Fruit fly (Drosophila melanogaster) whole organism, embryonic: Measurements from ENCODE around the gene b6.

Source experiments
- CG10565 ChIP-seq: fragments of 200-800 bp; sonication (Bioruptor generic); optimal IDR thresholded peaks from 3 replicates; lab custom pipeline; 2016; ENCODE audit warnings: missing biosample characterization, mild to moderate bottlenecking, missing genetic modification characterization
- CG10979 ChIP-seq: fragments of 200-800 bp; sonication (Bioruptor generic); optimal IDR thresholded peaks from 2 replicates; lab custom pipeline; 2018; ENCODE audit warnings: missing biosample characterization, mild to moderate bottlenecking, missing genetic modification characterization, moderate library complexity
- CG12104 ChIP-seq: fragments of 200-800 bp; sonication (Bioruptor generic); optimal IDR thresholded peaks from 3 replicates; lab custom pipeline; 2016; ENCODE audit warnings: missing biosample characterization, missing genetic modification characterization
- CG13775 ChIP-seq: fragments of 200-800 bp; sonication (Bioruptor generic); optimal IDR thresholded peaks from 3 replicates; lab custom pipeline; 2017; ENCODE audit warnings: missing biosample characterization, mild to moderate bottlenecking, missing genetic modification characterization
- CG14441 ChIP-seq: fragments of 200-800 bp; sonication (Bioruptor generic); IDR thresholded peaks from 2 replicates; pipeline ENCODE4 v1.3.6; 2022; ENCODE audit warnings: missing biosample characterization, missing genetic modification characterization
- CG15073 ChIP-seq: fragments of 200-800 bp; sonication (Bioruptor generic); optimal IDR thresholded peaks from 2 replicates; lab custom pipeline; 2016; ENCODE audit warnings: missing biosample characterization, missing genetic modification characterization
- CG17328 ChIP-seq: fragments of 200-800 bp; sonication (Bioruptor generic); IDR thresholded peaks from 2 replicates; pipeline ENCODE4 v1.3.6; 2022; ENCODE audit warnings: missing biosample characterization, missing genetic modification characterization
- CG17829 ChIP-seq: fragments of 200-800 bp; optimal IDR thresholded peaks from 2 replicates; lab custom pipeline; 2019; ENCODE audit warnings: missing biosample characterization, mild to moderate bottlenecking, missing genetic modification characterization, moderate library complexity
- CG18599 ChIP-seq: fragments of 200-800 bp; sonication (Bioruptor generic); optimal IDR thresholded peaks from 3 replicates; lab custom pipeline; 2017; ENCODE audit warnings: missing biosample characterization, missing genetic modification characterization, mild to moderate bottlenecking, moderate library complexity, missing genetic modification reagents
- CG2129 ChIP-seq: fragments of 200-800 bp; sonication (Bioruptor generic); IDR thresholded peaks from 2 replicates; pipeline ENCODE4 v1.3.6; 2022; ENCODE audit warnings: missing biosample characterization, missing genetic modification characterization; ENCODE audit not compliant: partially characterized antibody
- CG2202 ChIP-seq: fragments of 200-800 bp; sonication (Bioruptor generic); optimal IDR thresholded peaks from 2 replicates; lab custom pipeline; 2018; ENCODE audit warnings: missing biosample characterization, mild to moderate bottlenecking, missing genetic modification characterization
- CG2678 ChIP-seq: fragments of 200-800 bp; sonication (Bioruptor generic); optimal IDR thresholded peaks from 3 replicates; lab custom pipeline; 2019; ENCODE audit warnings: missing biosample characterization, mild to moderate bottlenecking, missing genetic modification characterization, moderate library complexity
- CG34376 ChIP-seq: fragments of 200-800 bp; sonication (Bioruptor generic); optimal IDR thresholded peaks from 2 replicates; lab custom pipeline; 2018; ENCODE audit warnings: missing biosample characterization, mild to moderate bottlenecking, missing genetic modification characterization
- CG4328 ChIP-seq: fragments of 200-800 bp; sonication (Bioruptor generic); optimal IDR thresholded peaks from 3 replicates; lab custom pipeline; 2017; ENCODE audit warnings: missing biosample characterization, missing genetic modification reagents, missing genetic modification characterization
- CG6791 ChIP-seq: fragments of 200-800 bp; sonication (Bioruptor generic); IDR thresholded peaks from 3 replicates; pipeline ENCODE4 v1.3.6; 2022; ENCODE audit warnings: missing biosample characterization, missing genetic modification characterization; ENCODE audit not compliant: partially characterized antibody
- CG8388 ChIP-seq: fragments of 200-800 bp; sonication (Bioruptor generic); optimal IDR thresholded peaks from 2 replicates; lab custom pipeline; 2019; ENCODE audit warnings: missing biosample characterization, mild to moderate bottlenecking, missing genetic modification characterization, moderate library complexity
- CG9932 ChIP-seq: fragments of 200-800 bp; sonication (Bioruptor generic); IDR thresholded peaks from 2 replicates; pipeline ENCODE4 v1.3.6; 2022; ENCODE audit warnings: missing biosample characterization, missing genetic modification characterization
- CTCF ChIP-seq: fragments of 200-800 bp; sonication (Bioruptor generic); optimal IDR thresholded peaks from 2 replicates; lab custom pipeline; 2017; ENCODE audit warnings: missing biosample characterization, mild to moderate bottlenecking, missing genetic modification characterization, moderate library complexity
- D19B ChIP-seq: fragments of 200-800 bp; sonication (Bioruptor generic); optimal IDR thresholded peaks from 2 replicates; lab custom pipeline; 2017; ENCODE audit warnings: missing biosample characterization, mild to moderate bottlenecking, missing genetic modification characterization
- Dref ChIP-seq: fragments of 200-800 bp; sonication (Bioruptor generic); IDR thresholded peaks from 2 replicates; pipeline ENCODE4 v1.3.6; 2022; ENCODE audit warnings: missing biosample characterization, missing genetic modification characterization
- Ets65A ChIP-seq: fragments of 200-800 bp; sonication (Bioruptor generic); peaks from one replicate; lab custom pipeline; 2016; ENCODE audit warnings: missing biosample characterization, missing genetic modification characterization
- H2.0 ChIP-seq: fragments of 200-800 bp; sonication (Bioruptor generic); IDR thresholded peaks from 2 replicates; pipeline ENCODE4 v1.3.6; 2022; ENCODE audit warnings: missing biosample characterization, missing genetic modification characterization
- Hand ChIP-seq: fragments of 200-800 bp; sonication (Bioruptor generic); optimal IDR thresholded peaks from 2 replicates; lab custom pipeline; 2017; ENCODE audit warnings: mild to moderate bottlenecking, missing biosample characterization, missing genetic modification reagents, missing genetic modification characterization
- Mrtf ChIP-seq: fragments of 200-800 bp; sonication (Bioruptor generic); IDR thresholded peaks from 3 replicates; pipeline ENCODE4 v1.3.6; 2022; ENCODE audit warnings: missing biosample characterization, missing genetic modification characterization
- NK7.1 ChIP-seq: fragments of 200-800 bp; sonication (Bioruptor generic); optimal IDR thresholded peaks from 3 replicates; lab custom pipeline; 2016; ENCODE audit warnings: missing biosample characterization, missing genetic modification characterization
- Optix ChIP-seq: fragments of 200-800 bp; sonication (Bioruptor generic); IDR thresholded peaks from 3 replicates; pipeline ENCODE4 v1.3.6; 2022; ENCODE audit warnings: missing biosample characterization, missing genetic modification characterization
- PHDP ChIP-seq: fragments of 200-800 bp; sonication (Bioruptor generic); optimal IDR thresholded peaks from 3 replicates; lab custom pipeline; 2018; ENCODE audit warnings: missing biosample characterization, mild to moderate bottlenecking, missing genetic modification characterization, moderate library complexity
- Ptx1 ChIP-seq: fragments of 200-800 bp; sonication (Bioruptor generic); IDR thresholded peaks from 2 replicates; pipeline ENCODE4 v1.3.6; 2022; ENCODE audit warnings: missing biosample characterization, missing genetic modification characterization
- Sry-β ChIP-seq: fragments of 200-800 bp; sonication (Bioruptor generic); optimal IDR thresholded peaks from 2 replicates; lab custom pipeline; 2018; ENCODE audit warnings: missing biosample characterization, mild to moderate bottlenecking, missing genetic modification characterization, moderate library complexity
- ac ChIP-seq: fragments of 200-800 bp; sonication (Bioruptor generic); optimal IDR thresholded peaks from 3 replicates; lab custom pipeline; 2017; ENCODE audit warnings: missing biosample characterization, mild to moderate bottlenecking, missing genetic modification characterization
- ato ChIP-seq: fragments of 200-800 bp; sonication (Bioruptor generic); IDR thresholded peaks from 2 replicates; pipeline ENCODE4 v1.3.6; 2022; ENCODE audit warnings: missing biosample characterization, missing genetic modification characterization; ENCODE audit not compliant: partially characterized antibody
- btn ChIP-seq: fragments of 200-800 bp; sonication (Bioruptor generic); optimal IDR thresholded peaks from 2 replicates; lab custom pipeline; 2016; ENCODE audit warnings: missing biosample characterization, missing genetic modification characterization
- cad ChIP-seq: fragments of >200 bp; optimal IDR thresholded peaks from 2 replicates; lab custom pipeline; 2017; ENCODE audit warnings: missing biosample characterization, missing genetic modification characterization
- crp ChIP-seq, 2 experiments: fragments of 200-800 bp; sonication (Bioruptor generic); optimal IDR thresholded peaks; 2 replicates in 1 of 2; 3 replicates in 1 of 2; lab custom pipeline; 2017; ENCODE audit warnings: missing biosample characterization in 2 of 2, missing genetic modification characterization in 2 of 2, mild to moderate bottlenecking in 1 of 2, moderate library complexity in 1 of 2
- dati ChIP-seq: fragments of 200-800 bp; sonication (Bioruptor generic); IDR thresholded peaks from 2 replicates; pipeline ENCODE4 v1.3.6; 2022; ENCODE audit warnings: missing biosample characterization, missing genetic modification characterization
- dimm ChIP-seq: fragments of 200-800 bp; sonication (Bioruptor generic); IDR thresholded peaks from 2 replicates; pipeline ENCODE4 v1.3.6; 2022; ENCODE audit warnings: missing biosample characterization, missing genetic modification characterization
- exex ChIP-seq: fragments of 200-800 bp; sonication (Bioruptor generic); optimal IDR thresholded peaks from 4 replicates; lab custom pipeline; 2018; ENCODE audit warnings: missing biosample characterization, mild to moderate bottlenecking, missing genetic modification characterization, moderate library complexity
- fd102C ChIP-seq: fragments of 200-800 bp; sonication (Bioruptor generic); optimal IDR thresholded peaks from 2 replicates; lab custom pipeline; 2018; ENCODE audit warnings: missing biosample characterization, mild to moderate bottlenecking, missing genetic modification characterization, moderate library complexity
- gfzf ChIP-seq: fragments of 200-800 bp; sonication (Bioruptor generic); optimal IDR thresholded peaks from 2 replicates; lab custom pipeline; 2016; ENCODE audit warnings: missing biosample characterization, mild to moderate bottlenecking, missing genetic modification characterization, moderate library complexity
- hkb ChIP-seq, 2 experiments: fragments of 200-800 bp in 1 of 2; fragments of >200 bp in 1 of 2; sonication (Bioruptor generic) in 1 of 2; IDR thresholded peaks in 1 of 2; optimal IDR thresholded peaks in 1 of 2; 2 replicates each; pipeline versions ENCODE4 v1.3.6 to Lab custom; 2017 to 2022; ENCODE audit warnings: missing biosample characterization in 1 of 2, missing genetic modification characterization in 1 of 2
- hth ChIP-seq: fragments of >200 bp; optimal IDR thresholded peaks from 2 replicates; lab custom pipeline; 2017; ENCODE audit warnings: inconsistent platforms
- lilli ChIP-seq: fragments of 200-800 bp; sonication (Bioruptor generic); optimal IDR thresholded peaks from 3 replicates; lab custom pipeline; 2016; ENCODE audit warnings: missing biosample characterization, missing genetic modification characterization
- mirr ChIP-seq: fragments of 200-800 bp; sonication (Bioruptor generic); optimal IDR thresholded peaks from 3 replicates; lab custom pipeline; 2018; ENCODE audit warnings: missing biosample characterization, mild to moderate bottlenecking, missing genetic modification characterization
- odd ChIP-seq: fragments of 200-800 bp; sonication (Bioruptor generic); optimal IDR thresholded peaks from 2 replicates; lab custom pipeline; 2017; ENCODE audit warnings: missing biosample characterization, mild to moderate bottlenecking, missing genetic modification characterization
- pzg ChIP-seq: fragments of 200-800 bp; sonication (Bioruptor generic); optimal IDR thresholded peaks from 3 replicates; lab custom pipeline; 2018; ENCODE audit warnings: missing biosample characterization, mild to moderate bottlenecking, missing genetic modification characterization, moderate library complexity
- sc ChIP-seq, 3 experiments: fragments of >200 bp in 2 of 3; fragments of 200-800 bp in 1 of 3; sonication (Bioruptor generic) in 1 of 3; optimal IDR thresholded peaks; 2 replicates in 2 of 3; 3 replicates in 1 of 3; lab custom pipeline; 2017; ENCODE audit warnings: mild to moderate bottlenecking in 1 of 3, missing biosample characterization in 1 of 3, missing genetic modification characterization in 1 of 3, missing genetic modification reagents in 1 of 3
- tin ChIP-seq: fragments of 200-800 bp; sonication (Bioruptor generic); optimal IDR thresholded peaks from 3 replicates; lab custom pipeline; 2016; ENCODE audit warnings: missing biosample characterization, missing genetic modification characterization
- tio ChIP-seq: fragments of 200-800 bp; sonication (Bioruptor generic); optimal IDR thresholded peaks from 2 replicates; lab custom pipeline; 2017; ENCODE audit warnings: missing biosample characterization, missing genetic modification characterization, inconsistent platforms
- usp ChIP-seq: fragments of >200 bp; optimal IDR thresholded peaks from 2 replicates; lab custom pipeline; 2017; ENCODE audit warnings: missing biosample characterization, missing genetic modification characterization
- vnd ChIP-seq: fragments of 200-800 bp; sonication (Bioruptor generic); IDR thresholded peaks from 3 replicates; pipeline ENCODE4 v1.3.6; 2022; ENCODE audit warnings: missing biosample characterization, missing genetic modification characterization; ENCODE audit not compliant: partially characterized antibody

Gene b6

dm6 chrX:1669214-1669613 lies 17.2 kb upstream of the b6 start, which contains the start of the genes CG3740 and hfw (continued):
- TF ChIP-seq H2.0 (GFP tag; lab: Robert Waterston, UW) (peak; percentile 67), CG2678 (tag; lab: Kevin White, UChicago) (no peak), ac (GFP tag; lab: Kevin White, UChicago) (no peak), vnd (GFP tag; lab: Robert Waterston, UW) (peak; percentile 91), fd102C (GFP tag; lab: Kevin White, UChicago) (no peak), PHDP (peak; percentile 60), ato (GFP tag; lab: Robert Waterston, UW) (peak; percentile 79), mirr (GFP tag; lab: Kevin White, UChicago) (no peak), CG2129 (GFP tag; lab: Robert Waterston, UW) (peak; percentile 88), Ets65A (GFP tag; lab: Kevin White, UChicago) (peak; percentile 86), dimm (peak; percentile 34; the same call in 1 of the 2 replicates), Mrtf (GFP tag; lab: Robert Waterston, UW) (peak; percentile 51; the same call in 1 of the 3 replicates), Ptx1 (GFP tag; lab: Robert Waterston, UW) (peak; percentile 85), hth (lab: Kevin White, UChicago) (no peak), odd (no peak), tin (GFP tag; lab: Kevin White, UChicago) (peak; percentile 66), cad (no peak), tio (GFP tag; lab: Kevin White, UChicago) (no peak), CG9932 (GFP tag; lab: Robert Waterston, UW) (peak; percentile 89), D19B (GFP tag; lab: Kevin White, UChicago) (peak; percentile 12), Dref (GFP tag; lab: Robert Waterston, UW) (peak; percentile 72), CG10565 (no peak), CG13775 (GFP tag; lab: Kevin White, UChicago) (peak; percentile 79), usp (GFP tag; lab: Kevin White, UChicago) (no peak), CG12104 (GFP tag; lab: Kevin White, UChicago) (peak; percentile 26), crp (GFP tag; optimal IDR thresholded peaks at IDR 0.05; lab: Kevin White, UChicago) (peak in 1 of 2 experiments; percentile 24), CG6791 (GFP tag; lab: Robert Waterston, UW) (peak; percentile 83), CG2202 (tag; lab: Kevin White, UChicago) (peak; percentile 33), CG14441 (GFP tag; lab: Robert Waterston, UW) (peak; percentile 84), CG17328 (GFP tag; lab: Robert Waterston, UW) (peak; percentile 70), CG15073 (no peak), lilli (GFP tag; lab: Kevin White, UChicago) (peak; percentile 71), CG8388 (GFP tag; lab: Kevin White, UChicago) (peak; percentile 49), NK7.1 (GFP tag; lab: Kevin White, UChicago) (no peak), Sry-β (GFP tag; lab: Kevin White, UChicago) (peak; percentile 87), CTCF (GFP tag; lab: Kevin White, UChicago) (no peak), gfzf (GFP tag; lab: Kevin White, UChicago) (no peak), Hand (GFP tag; lab: Kevin White, UChicago) (no peak), exex (tag; lab: Kevin White, UChicago) (no peak), CG17829 (tag; lab: Kevin White, UChicago) (peak; percentile 81), btn (no peak), CG4328 (GFP tag; lab: Kevin White, UChicago) (no peak), CG10979 (peak; percentile 55), CG34376 (GFP tag; lab: Kevin White, UChicago) (no peak), hkb (optimal IDR thresholded peaks at IDR 0.05; lab: Kevin White, UChicago) (no peak), hkb (GFP tag; IDR thresholded peaks at IDR 0.05; lab: Robert Waterston, UW) (peak; percentile 46; the same call in 1 of the 2 replicates), pzg (GFP tag; lab: Kevin White, UChicago) (peak; percentile 41), sc (optimal IDR thresholded peaks at IDR 0.05; lab: Kevin White, UChicago) (no peak), sc (GFP tag; optimal IDR thresholded peaks at IDR 0.05; lab: Kevin White, UChicago) (no peak), CG18599 (peak; percentile 68), Optix (peak; percentile 41; the same call in 1 of the 3 replicates), dati (GFP tag; lab: Robert Waterston, UW) (no peak)
